Worm (Caenorhabditis elegans) whole organism, mixed stage, embryonic: Measurements from ENCODE around the gene srh-183.
"Not testable (repeated sequence)": the region's sequence is repeated elsewhere in the genome, so short reads cannot be mapped to it uniquely, and the experiment has no call there.

Source experiments
- bed-3 ChIP-seq: fragments of 200-800 bp; sonication (Bioruptor generic); optimal IDR thresholded peaks from 3 replicates; lab custom pipeline; 2018; ENCODE audit warnings: mild to moderate bottlenecking, missing genetic modification characterization, moderate library complexity, missing compliant biosample characterization
- blmp-1 ChIP-seq: fragments of 150-350 bp; optimal IDR thresholded peaks from 2 replicates; lab custom pipeline; 2014; ENCODE audit warnings: missing biosample characterization, missing genetic modification characterization
- ceh-43 ChIP-seq: fragments of 200-800 bp; sonication (Bioruptor generic); optimal IDR thresholded peaks from 2 replicates; lab custom pipeline; 2018; ENCODE audit warnings: mild to moderate bottlenecking, missing genetic modification characterization, moderate library complexity, missing compliant biosample characterization
- ceh-83 ChIP-seq: fragments of 200-800 bp; sonication (Bioruptor generic); optimal IDR thresholded peaks from 2 replicates; lab custom pipeline; 2018; ENCODE audit warnings: mild to moderate bottlenecking, missing genetic modification characterization, missing compliant biosample characterization
- ces-1 ChIP-seq: fragments of 150-350 bp; optimal IDR thresholded peaks from 2 replicates; lab custom pipeline; 2014; ENCODE audit warnings: missing biosample characterization, missing genetic modification reagents, missing genetic modification characterization
- cnd-1 ChIP-seq: fragments of 200-800 bp; sonication (Bioruptor generic); optimal IDR thresholded peaks from 2 replicates; lab custom pipeline; 2018; ENCODE audit warnings: mild to moderate bottlenecking, missing genetic modification characterization, missing compliant biosample characterization
- drap-1 ChIP-seq: fragments of 200-800 bp; sonication (Bioruptor generic); optimal IDR thresholded peaks from 3 replicates; lab custom pipeline; 2018; ENCODE audit warnings: mild to moderate bottlenecking, missing genetic modification characterization, missing compliant biosample characterization
- elt-1 ChIP-seq: sonication (generic microtip); optimal IDR thresholded peaks from 2 replicates; lab custom pipeline; 2017; ENCODE audit warnings: missing genetic modification characterization, mild to moderate bottlenecking, missing compliant biosample characterization, antibody characterized with exemption, moderate library complexity, borderline replicate concordance; ENCODE audit not compliant: insufficient read depth
- elt-3 ChIP-seq: fragments of 150-350 bp; optimal IDR thresholded peaks from 2 replicates; lab custom pipeline; 2014; ENCODE audit warnings: missing biosample characterization, missing genetic modification characterization
- ham-2 ChIP-seq: fragments of 200-800 bp; sonication (Bioruptor generic); optimal IDR thresholded peaks from 2 replicates; lab custom pipeline; 2018; ENCODE audit warnings: mild to moderate bottlenecking, missing genetic modification characterization, missing compliant biosample characterization
- hlh-1 ChIP-seq: fragments of 150-350 bp; optimal IDR thresholded peaks from 2 replicates; lab custom pipeline; 2014; ENCODE audit warnings: missing biosample characterization, missing genetic modification reagents, missing genetic modification characterization
- lin-13 ChIP-seq: fragments of 150-350 bp; optimal IDR thresholded peaks from 2 replicates; lab custom pipeline; 2014; ENCODE audit warnings: missing biosample characterization, missing genetic modification characterization
- lin-32 ChIP-seq: fragments of 200-800 bp; sonication (Bioruptor generic); optimal IDR thresholded peaks from 2 replicates; lab custom pipeline; 2018; ENCODE audit warnings: mild to moderate bottlenecking, missing genetic modification characterization, missing compliant biosample characterization
- mab-5 ChIP-seq: fragments of 150-350 bp; optimal IDR thresholded peaks from 2 replicates; lab custom pipeline; 2014; ENCODE audit warnings: missing biosample characterization, missing genetic modification characterization
- mep-1 ChIP-seq: fragments of 150-350 bp; optimal IDR thresholded peaks from 2 replicates; lab custom pipeline; 2017; ENCODE audit warnings: missing biosample characterization, missing genetic modification reagents, missing genetic modification characterization, inconsistent platforms
- mls-2 ChIP-seq: sonication (generic microtip); optimal IDR thresholded peaks from 2 replicates; lab custom pipeline; 2016; ENCODE audit warnings: mild to moderate bottlenecking, missing genetic modification characterization, moderate library complexity, missing compliant biosample characterization
- nhr-12 ChIP-seq: fragments of 150-350 bp; optimal IDR thresholded peaks from 2 replicates; lab custom pipeline; 2014; ENCODE audit warnings: missing biosample characterization, missing genetic modification characterization
- nhr-2 ChIP-seq: fragments of 150-350 bp; optimal IDR thresholded peaks from 2 replicates; lab custom pipeline; 2014; ENCODE audit warnings: missing biosample characterization, missing genetic modification characterization
- nhr-237 ChIP-seq: fragments of 150-350 bp; optimal IDR thresholded peaks from 2 replicates; lab custom pipeline; 2014; ENCODE audit warnings: missing biosample characterization, missing genetic modification characterization
- pha-4 ChIP-seq: fragments of 150-350 bp; optimal IDR thresholded peaks from 2 replicates; lab custom pipeline; 2018; ENCODE audit warnings: missing biosample characterization, missing genetic modification reagents, missing genetic modification characterization
- sem-2 ChIP-seq: fragments of 200-800 bp; sonication (Bioruptor generic); optimal IDR thresholded peaks from 2 replicates; lab custom pipeline; 2018; ENCODE audit warnings: mild to moderate bottlenecking, missing genetic modification characterization, missing compliant biosample characterization
- snpc-4 ChIP-seq: fragments of 150-350 bp; optimal IDR thresholded peaks from 2 replicates; lab custom pipeline; 2014; ENCODE audit warnings: missing biosample characterization, missing genetic modification characterization
- sptf-1 ChIP-seq: sonication (generic microtip); optimal IDR thresholded peaks from 2 replicates; lab custom pipeline; 2017; ENCODE audit warnings: mild to moderate bottlenecking, missing genetic modification characterization, moderate library complexity, missing compliant biosample characterization
- tbx-8 ChIP-seq: fragments of 200-800 bp; sonication (Bioruptor generic); optimal IDR thresholded peaks from 2 replicates; lab custom pipeline; 2018; ENCODE audit warnings: mild to moderate bottlenecking, missing genetic modification characterization, moderate library complexity, missing compliant biosample characterization
- unc-120 ChIP-seq: sonication (generic microtip); optimal IDR thresholded peaks from 2 replicates; lab custom pipeline; 2017; ENCODE audit warnings: missing genetic modification characterization, missing compliant biosample characterization; ENCODE audit not compliant: poor library complexity, severe bottlenecking
- unc-39 ChIP-seq: fragments of 150-350 bp; optimal IDR thresholded peaks from 2 replicates; lab custom pipeline; 2014; ENCODE audit warnings: missing biosample characterization, missing genetic modification characterization
- unc-62 ChIP-seq: fragments of 150-350 bp; optimal IDR thresholded peaks from 2 replicates; lab custom pipeline; 2014; ENCODE audit warnings: missing biosample characterization, missing genetic modification reagents, missing genetic modification characterization
- zip-8 ChIP-seq: fragments of 150-350 bp; optimal IDR thresholded peaks from 2 replicates; lab custom pipeline; 2014; ENCODE audit warnings: missing biosample characterization, missing genetic modification characterization
- ztf-11 ChIP-seq: fragments of 150-350 bp; optimal IDR thresholded peaks from 2 replicates; lab custom pipeline; 2014; ENCODE audit warnings: missing biosample characterization, missing genetic modification characterization

The srh-183 gene

DNA sequence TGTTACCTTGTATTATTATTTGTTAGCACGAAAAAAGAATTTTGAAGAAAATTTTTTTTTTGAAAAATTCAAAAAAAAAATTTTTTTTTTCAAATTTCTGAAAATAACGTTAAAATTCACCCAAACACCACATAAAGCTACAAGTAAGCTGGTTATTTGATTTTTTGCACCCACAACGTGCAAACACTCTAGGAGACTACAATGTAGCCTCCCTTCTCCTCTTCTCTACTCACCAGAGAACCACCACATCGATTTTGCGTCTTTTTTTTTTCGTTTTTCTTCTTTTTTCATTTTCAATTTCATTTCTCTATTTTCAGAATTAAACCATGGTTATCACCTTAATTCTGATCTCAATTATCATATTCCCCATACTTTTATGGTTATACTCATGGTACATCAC is 22.9 kb downstream of the srh-183 start, which contains the start of gene abhd-3.1:
TSS of gene abhd-3.1 (plus strand) at position 318 of the 400 bp plus-strand sequence.
- peak; percentile 0 for TF ChIP-seq ces-1
- TF ChIP-seq elt-1 = no peak
- no peak for TF ChIP-seq nhr-237
- no peak for TF ChIP-seq lin-32 (GFP tag; lab: Kevin White, UChicago)
- no peak for TF ChIP-seq unc-62 (GFP tag; lab: Kevin White, UChicago)
- TF ChIP-seq pha-4 (tag; lab: Kevin White, UChicago) = no peak

DNA sequence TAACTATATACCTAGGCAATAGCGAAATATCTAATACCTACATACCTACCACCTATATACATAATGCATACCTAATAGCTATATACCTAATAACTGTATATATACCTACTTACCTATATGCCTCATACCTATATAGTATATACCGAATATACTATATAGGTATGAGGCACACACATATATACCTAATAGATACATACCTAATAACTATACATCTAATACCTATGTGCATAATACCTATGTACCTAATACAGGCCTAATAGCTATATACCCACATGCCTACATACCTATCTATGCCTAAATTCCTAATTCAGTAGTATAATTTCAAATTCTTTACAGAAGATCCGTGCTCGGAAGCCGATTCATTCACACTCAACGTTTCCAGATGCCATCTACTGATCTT is 23.6 kb downstream of the srh-183 start:
- TF ChIP-seq lin-13 (tag; lab: Kevin White, UChicago) = no peak
- no peak for TF ChIP-seq mls-2 (tag; lab: Kevin White, UChicago)
- TF ChIP-seq lin-32 (GFP tag; lab: Kevin White, UChicago) = no peak
- TF ChIP-seq nhr-2 (tag; lab: Kevin White, UChicago) = no peak
- no peak for TF ChIP-seq nhr-12 (tag; lab: Kevin White, UChicago)
- no peak for TF ChIP-seq blmp-1 (tag; lab: Kevin White, UChicago)

DNA sequence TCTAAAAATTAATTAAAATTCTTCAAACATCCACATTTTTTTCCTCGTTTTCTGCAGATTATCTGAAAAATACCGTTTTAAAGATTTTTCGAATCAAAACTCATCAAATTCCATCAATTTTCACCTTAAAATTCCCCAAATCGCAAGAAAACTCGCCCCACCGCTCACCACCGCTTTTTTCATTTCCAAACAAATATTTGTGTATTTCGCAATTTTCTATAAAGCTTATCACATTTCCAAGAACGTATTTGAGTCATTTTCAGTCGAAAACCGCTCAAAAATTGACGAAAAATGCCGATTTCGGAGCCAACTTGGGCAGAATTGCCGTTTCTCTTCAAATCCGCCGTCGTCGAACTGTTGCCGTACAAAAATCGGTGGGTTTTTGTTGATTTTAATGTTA is 28.4 kb downstream of the srh-183 start, which contains the start of gene Y60A3A.8:
TSS of gene Y60A3A.8 (plus strand) at position 258 of the 400 bp plus-strand sequence.
- TF ChIP-seq pha-4 (tag; lab: Kevin White, UChicago); bed-3; unc-120 (tag; lab: Kevin White, UChicago): not testable (repeated sequence)

DNA sequence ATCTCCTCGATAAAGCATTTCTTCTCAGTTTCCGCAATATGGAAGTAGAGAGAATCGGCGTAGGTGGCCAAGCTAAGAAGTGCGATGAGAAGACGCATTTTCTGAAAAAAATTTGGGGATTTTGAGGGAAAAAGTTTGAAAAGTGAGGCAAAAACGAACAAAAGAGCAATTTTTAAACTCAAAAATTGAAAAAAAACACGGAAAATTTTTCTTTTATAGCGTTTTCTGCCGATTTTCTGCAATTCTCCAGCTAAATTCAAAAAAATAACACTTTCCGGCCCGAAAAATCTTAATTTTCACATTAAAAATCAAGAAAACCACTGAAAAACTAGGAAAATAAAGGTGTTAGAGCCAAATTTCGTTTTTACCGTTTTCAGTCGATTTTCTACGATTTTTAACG is 29.1 kb downstream of the srh-183 start, which contains the start of gene tmed-4:
TSS of gene tmed-4 (minus strand) at position 101 of the 400 bp plus-strand sequence.
- not testable (repeated sequence) for TF ChIP-seq nhr-12 (tag; lab: Kevin White, UChicago); pha-4 (tag; lab: Kevin White, UChicago); lin-32 (GFP tag; lab: Kevin White, UChicago)

DNA sequence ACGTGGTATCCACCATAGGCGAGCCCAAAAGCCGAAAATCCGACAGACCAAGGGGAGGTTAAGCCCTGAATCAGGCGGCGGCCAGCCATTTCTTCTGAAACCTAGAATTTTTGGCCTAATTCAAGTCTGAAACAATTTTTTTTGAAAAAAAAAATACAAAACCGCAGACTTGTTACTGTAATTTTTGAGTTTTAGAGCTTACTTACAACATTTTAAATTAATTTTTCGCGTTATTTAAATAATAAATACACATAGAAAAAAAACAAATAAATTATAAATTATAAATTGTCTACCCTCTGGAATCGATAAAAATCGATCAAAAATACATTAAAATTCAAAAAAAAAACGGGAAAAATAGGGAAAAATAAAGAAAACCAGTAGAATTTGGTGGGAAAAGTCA is 31.6 kb downstream of the srh-183 start, which contains the start of gene dhs-24:
TSS of gene dhs-24 (minus strand) at position 101 of the 400 bp plus-strand sequence.
- TF ChIP-seq blmp-1 (tag; lab: Kevin White, UChicago) = no peak
- no peak for TF ChIP-seq unc-120 (tag; lab: Kevin White, UChicago)
- no peak for TF ChIP-seq ceh-83 (GFP tag; lab: Kevin White, UChicago)
- no peak for TF ChIP-seq tbx-8 (GFP tag; lab: Kevin White, UChicago)
- no peak for TF ChIP-seq hlh-1 (tag; lab: Kevin White, UChicago)

DNA sequence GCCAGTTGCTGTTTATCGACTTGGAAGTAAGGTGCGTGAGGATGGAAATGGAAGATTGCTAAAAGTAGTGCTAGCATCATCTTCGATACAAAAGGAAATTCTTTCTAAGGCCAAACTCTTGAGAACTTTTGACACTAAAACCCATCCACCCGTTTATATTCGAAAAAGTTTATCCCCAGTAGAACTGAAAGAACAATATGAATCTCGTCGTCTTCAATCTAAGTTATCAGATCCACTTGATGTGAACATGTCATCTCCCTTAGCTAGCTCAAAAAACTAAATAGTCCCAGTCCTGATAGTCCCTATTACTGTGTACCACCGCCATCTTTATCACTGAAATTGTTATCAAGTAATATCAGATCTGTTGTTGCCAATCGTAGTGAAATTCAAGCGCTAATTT is 41.2 kb downstream of the srh-183 start:
- TF ChIP-seq drap-1 (GFP tag; lab: Kevin White, UChicago) (no peak), unc-39 (tag; lab: Kevin White, UChicago) (no peak), cnd-1 (tag; lab: Kevin White, UChicago) (no peak), pha-4 (tag; lab: Kevin White, UChicago) (no peak), lin-13 (tag; lab: Kevin White, UChicago) (no peak), mab-5 (no peak), zip-8 (tag; lab: Kevin White, UChicago) (no peak), tbx-8 (GFP tag; lab: Kevin White, UChicago) (no peak), ham-2 (no peak)

DNA sequence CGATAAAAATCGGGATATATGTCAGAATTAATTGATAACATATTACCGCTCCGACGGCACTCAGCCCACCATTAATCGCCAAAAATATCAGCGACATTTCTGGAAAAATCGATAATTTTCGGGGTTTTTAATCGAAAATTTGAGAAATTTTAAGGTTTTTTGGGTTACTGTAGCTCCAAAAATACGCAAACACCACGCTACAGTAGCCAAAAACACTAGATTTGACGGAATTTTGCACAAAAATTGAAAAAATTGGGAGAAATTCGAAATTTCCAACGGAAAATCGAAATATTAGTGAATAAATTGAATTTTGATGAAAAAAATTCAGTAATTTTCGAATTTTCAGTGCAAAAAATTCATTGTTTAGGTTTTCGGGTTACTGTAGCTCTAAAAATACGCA is 43.9 kb downstream of the srh-183 start, which contains the start of gene algn-7:
TSS of gene algn-7 (minus strand) at position 101 of the 400 bp plus-strand sequence.
- TF ChIP-seq blmp-1 (tag; lab: Kevin White, UChicago) = no peak
- TF ChIP-seq nhr-2 (tag; lab: Kevin White, UChicago) = no peak
- no peak for TF ChIP-seq sem-2 (GFP tag; lab: Kevin White, UChicago)
- TF ChIP-seq mab-5 = no peak
- TF ChIP-seq ceh-83 (GFP tag; lab: Kevin White, UChicago) = no peak
- TF ChIP-seq drap-1 (GFP tag; lab: Kevin White, UChicago) = no peak
- no peak for TF ChIP-seq zip-8 (tag; lab: Kevin White, UChicago)
- TF ChIP-seq unc-120 (tag; lab: Kevin White, UChicago) = no peak
- no peak for TF ChIP-seq mep-1 (tag; lab: Kevin White, UChicago)
- TF ChIP-seq bed-3 = no peak
- no peak for TF ChIP-seq nhr-237
- TF ChIP-seq cnd-1 (tag; lab: Kevin White, UChicago) = no peak
- TF ChIP-seq tbx-8 (GFP tag; lab: Kevin White, UChicago) = no peak
- TF ChIP-seq unc-62 (GFP tag; lab: Kevin White, UChicago) = no peak
- no peak for TF ChIP-seq sptf-1 (tag; lab: Kevin White, UChicago)
- TF ChIP-seq elt-3 (tag; lab: Kevin White, UChicago) = no peak
- no peak for TF ChIP-seq ceh-43 (GFP tag; lab: Kevin White, UChicago)
- no peak for TF ChIP-seq ztf-11 (tag; lab: Kevin White, UChicago)
- no peak for TF ChIP-seq snpc-4 (tag; lab: Kevin White, UChicago)
